Fruit fly (Drosophila melanogaster) whole organism, adult: Measurements from ENCODE around the gene CG10005.

Experiments
- CG11617 ChIP-seq: fragments of 200-800 bp; sonication (Bioruptor generic); optimal IDR thresholded peaks from 2 replicates; lab custom pipeline; 2017; ENCODE audit warnings: mild to moderate bottlenecking, missing biosample characterization, missing genetic modification reagents, missing genetic modification characterization
- CG12768 ChIP-seq: fragments of 200-800 bp; sonication (Bioruptor generic); optimal IDR thresholded peaks from 2 replicates; lab custom pipeline; 2017; ENCODE audit warnings: missing biosample characterization, missing genetic modification characterization, mild to moderate bottlenecking, moderate library complexity, missing genetic modification reagents
- CG33017 ChIP-seq: fragments of 200-800 bp; sonication (Bioruptor generic); optimal IDR thresholded peaks from 2 replicates; lab custom pipeline; 2018; ENCODE audit warnings: missing biosample characterization, mild to moderate bottlenecking, missing genetic modification characterization, moderate library complexity
- CG7045 ChIP-seq: fragments of 200-800 bp; sonication (Bioruptor generic); optimal IDR thresholded peaks from 2 replicates; lab custom pipeline; 2017; ENCODE audit warnings: missing biosample characterization, mild to moderate bottlenecking, missing genetic modification characterization
- CG7101 ChIP-seq: fragments of 200-800 bp; sonication (Bioruptor generic); optimal IDR thresholded peaks from 2 replicates; lab custom pipeline; 2018; ENCODE audit warnings: missing biosample characterization, mild to moderate bottlenecking, missing genetic modification characterization, moderate library complexity
- Clk ChIP-seq: fragments of 200-800 bp; sonication (Bioruptor generic); optimal IDR thresholded peaks from 2 replicates; lab custom pipeline; 2017; ENCODE audit warnings: missing biosample characterization, missing genetic modification characterization
- Hr96 ChIP-seq: fragments of 200-800 bp; sonication (Bioruptor generic); optimal IDR thresholded peaks from 2 replicates; lab custom pipeline; 2016; ENCODE audit warnings: missing biosample characterization, missing genetic modification characterization
- Mnt ChIP-seq: fragments of 200-800 bp; sonication (Bioruptor generic); optimal IDR thresholded peaks from 2 replicates; lab custom pipeline; 2016; ENCODE audit warnings: missing biosample characterization, mild to moderate bottlenecking, missing genetic modification characterization
- bab1 ChIP-seq: fragments of 200-800 bp; sonication (Bioruptor generic); optimal IDR thresholded peaks from 3 replicates; lab custom pipeline; 2019; ENCODE audit warnings: missing biosample characterization, mild to moderate bottlenecking, missing genetic modification characterization, moderate library complexity
- cic ChIP-seq: fragments of 200-800 bp; sonication (Bioruptor generic); optimal IDR thresholded peaks from 2 replicates; lab custom pipeline; 2017; ENCODE audit warnings: missing biosample characterization, mild to moderate bottlenecking, missing genetic modification characterization, moderate library complexity
- cnc ChIP-seq, 2 experiments: fragments of >200 bp; optimal IDR thresholded peaks; 2 replicates each; lab custom pipeline; 2017
- kay ChIP-seq: fragments of 200-800 bp; sonication (Bioruptor generic); peaks from one replicate; lab custom pipeline; 2016; ENCODE audit warnings: missing biosample characterization, missing genetic modification characterization, borderline replicate concordance
- pad ChIP-seq: fragments of 200-800 bp; sonication (Bioruptor generic); optimal IDR thresholded peaks from 3 replicates; lab custom pipeline; 2017; ENCODE audit warnings: missing biosample characterization, missing genetic modification characterization, mild to moderate bottlenecking, moderate library complexity, missing genetic modification reagents
- toe ChIP-seq: fragments of 200-800 bp; sonication (Bioruptor generic); optimal IDR thresholded peaks from 2 replicates; lab custom pipeline; 2016; ENCODE audit warnings: missing biosample characterization, missing genetic modification characterization

dm6 chr3R:11981962-11982361, 5.0 kb upstream of the CG10005 start, which contains the start of gene CG12224:
- no peak for TF ChIP-seq cnc (optimal IDR thresholded peaks at IDR 0.05; lab: Kevin White, UChicago)
- no peak for TF ChIP-seq pad (GFP tag; lab: Kevin White, UChicago)
- no peak for TF ChIP-seq Hr96 (GFP tag; lab: Kevin White, UChicago)
- no peak for TF ChIP-seq Clk (GFP tag; lab: Kevin White, UChicago)
- no peak for TF ChIP-seq Mnt (GFP tag; lab: Kevin White, UChicago)
- TF ChIP-seq CG11617 (GFP tag; lab: Kevin White, UChicago) = no peak
- TF ChIP-seq toe (GFP tag; lab: Kevin White, UChicago) = no peak
- no peak for TF ChIP-seq cic (GFP tag; lab: Kevin White, UChicago)
- no peak for TF ChIP-seq CG7045
- TF ChIP-seq CG12768 = no peak
- no peak for TF ChIP-seq CG7101 (tag; lab: Kevin White, UChicago)
- TF ChIP-seq CG33017 = no peak
- no peak for TF ChIP-seq kay (GFP tag; lab: Kevin White, UChicago)
- TF ChIP-seq bab1 (GFP tag; lab: Kevin White, UChicago) = no peak
